Worm (Caenorhabditis elegans) whole organism, mixed stage, embryonic: ENCODE data around the gene Y51H7C.8.

Source experiments
- M03D4.4 ChIP-seq: sonication (generic microtip); optimal IDR thresholded peaks from 2 replicates; lab custom pipeline; 2017; ENCODE audit warnings: mild to moderate bottlenecking, missing genetic modification characterization, missing compliant biosample characterization
- bed-3 ChIP-seq: fragments of 200-800 bp; sonication (Bioruptor generic); optimal IDR thresholded peaks from 3 replicates; lab custom pipeline; 2018; ENCODE audit warnings: mild to moderate bottlenecking, missing genetic modification characterization, moderate library complexity, missing compliant biosample characterization
- ceh-39 ChIP-seq: fragments of 150-350 bp; optimal IDR thresholded peaks from 2 replicates; lab custom pipeline; 2014; ENCODE audit warnings: missing biosample characterization, missing genetic modification characterization
- ceh-43 ChIP-seq: fragments of 200-800 bp; sonication (Bioruptor generic); optimal IDR thresholded peaks from 2 replicates; lab custom pipeline; 2018; ENCODE audit warnings: mild to moderate bottlenecking, missing genetic modification characterization, moderate library complexity, missing compliant biosample characterization
- ceh-83 ChIP-seq: fragments of 200-800 bp; sonication (Bioruptor generic); optimal IDR thresholded peaks from 2 replicates; lab custom pipeline; 2018; ENCODE audit warnings: mild to moderate bottlenecking, missing genetic modification characterization, missing compliant biosample characterization
- ces-1 ChIP-seq: fragments of 150-350 bp; optimal IDR thresholded peaks from 2 replicates; lab custom pipeline; 2014; ENCODE audit warnings: missing biosample characterization, missing genetic modification reagents, missing genetic modification characterization
- cnd-1 ChIP-seq: fragments of 200-800 bp; sonication (Bioruptor generic); optimal IDR thresholded peaks from 2 replicates; lab custom pipeline; 2018; ENCODE audit warnings: mild to moderate bottlenecking, missing genetic modification characterization, missing compliant biosample characterization
- elt-1 ChIP-seq: sonication (generic microtip); optimal IDR thresholded peaks from 2 replicates; lab custom pipeline; 2017; ENCODE audit warnings: missing genetic modification characterization, mild to moderate bottlenecking, missing compliant biosample characterization, antibody characterized with exemption, moderate library complexity, borderline replicate concordance; ENCODE audit not compliant: insufficient read depth
- elt-3 ChIP-seq: fragments of 150-350 bp; optimal IDR thresholded peaks from 2 replicates; lab custom pipeline; 2014; ENCODE audit warnings: missing biosample characterization, missing genetic modification characterization
- flh-1 ChIP-seq: fragments of 200-800 bp; sonication (Bioruptor generic); optimal IDR thresholded peaks from 2 replicates; lab custom pipeline; 2018; ENCODE audit warnings: mild to moderate bottlenecking, missing genetic modification characterization, moderate library complexity, missing compliant biosample characterization
- hlh-1 ChIP-seq: fragments of 150-350 bp; optimal IDR thresholded peaks from 2 replicates; lab custom pipeline; 2014; ENCODE audit warnings: missing biosample characterization, missing genetic modification reagents, missing genetic modification characterization
- lin-13 ChIP-seq: fragments of 150-350 bp; optimal IDR thresholded peaks from 2 replicates; lab custom pipeline; 2014; ENCODE audit warnings: missing biosample characterization, missing genetic modification characterization
- lin-32 ChIP-seq: fragments of 200-800 bp; sonication (Bioruptor generic); optimal IDR thresholded peaks from 2 replicates; lab custom pipeline; 2018; ENCODE audit warnings: mild to moderate bottlenecking, missing genetic modification characterization, missing compliant biosample characterization
- lsy-2 ChIP-seq: fragments of 150-350 bp; optimal IDR thresholded peaks from 2 replicates; lab custom pipeline; 2014; ENCODE audit warnings: missing biosample characterization, missing genetic modification characterization
- mab-5 ChIP-seq: fragments of 150-350 bp; optimal IDR thresholded peaks from 2 replicates; lab custom pipeline; 2014; ENCODE audit warnings: missing biosample characterization, missing genetic modification characterization
- mep-1 ChIP-seq: fragments of 150-350 bp; optimal IDR thresholded peaks from 2 replicates; lab custom pipeline; 2017; ENCODE audit warnings: missing biosample characterization, missing genetic modification reagents, missing genetic modification characterization, inconsistent platforms
- mls-2 ChIP-seq: sonication (generic microtip); optimal IDR thresholded peaks from 2 replicates; lab custom pipeline; 2016; ENCODE audit warnings: mild to moderate bottlenecking, missing genetic modification characterization, moderate library complexity, missing compliant biosample characterization
- nhr-12 ChIP-seq: fragments of 150-350 bp; optimal IDR thresholded peaks from 2 replicates; lab custom pipeline; 2014; ENCODE audit warnings: missing biosample characterization, missing genetic modification characterization
- nhr-2 ChIP-seq: fragments of 150-350 bp; optimal IDR thresholded peaks from 2 replicates; lab custom pipeline; 2014; ENCODE audit warnings: missing biosample characterization, missing genetic modification characterization
- nhr-28 ChIP-seq: fragments of 150-350 bp; optimal IDR thresholded peaks from 2 replicates; lab custom pipeline; 2014; ENCODE audit warnings: missing biosample characterization, missing genetic modification characterization
- nhr-76 ChIP-seq: sonication (generic microtip); optimal IDR thresholded peaks from 2 replicates; lab custom pipeline; 2017; ENCODE audit warnings: missing biosample characterization, missing genetic modification characterization
- pha-4 ChIP-seq: fragments of 150-350 bp; optimal IDR thresholded peaks from 2 replicates; lab custom pipeline; 2018; ENCODE audit warnings: missing biosample characterization, missing genetic modification reagents, missing genetic modification characterization
- sem-2 ChIP-seq: fragments of 200-800 bp; sonication (Bioruptor generic); optimal IDR thresholded peaks from 2 replicates; lab custom pipeline; 2018; ENCODE audit warnings: mild to moderate bottlenecking, missing genetic modification characterization, missing compliant biosample characterization
- snpc-4 ChIP-seq: fragments of 150-350 bp; optimal IDR thresholded peaks from 2 replicates; lab custom pipeline; 2014; ENCODE audit warnings: missing biosample characterization, missing genetic modification characterization
- sptf-1 ChIP-seq: sonication (generic microtip); optimal IDR thresholded peaks from 2 replicates; lab custom pipeline; 2017; ENCODE audit warnings: mild to moderate bottlenecking, missing genetic modification characterization, moderate library complexity, missing compliant biosample characterization
- tbx-8 ChIP-seq: fragments of 200-800 bp; sonication (Bioruptor generic); optimal IDR thresholded peaks from 2 replicates; lab custom pipeline; 2018; ENCODE audit warnings: mild to moderate bottlenecking, missing genetic modification characterization, moderate library complexity, missing compliant biosample characterization
- unc-120 ChIP-seq: sonication (generic microtip); optimal IDR thresholded peaks from 2 replicates; lab custom pipeline; 2017; ENCODE audit warnings: missing genetic modification characterization, missing compliant biosample characterization; ENCODE audit not compliant: poor library complexity, severe bottlenecking
- unc-39 ChIP-seq: fragments of 150-350 bp; optimal IDR thresholded peaks from 2 replicates; lab custom pipeline; 2014; ENCODE audit warnings: missing biosample characterization, missing genetic modification characterization
- unc-62 ChIP-seq: fragments of 150-350 bp; optimal IDR thresholded peaks from 2 replicates; lab custom pipeline; 2014; ENCODE audit warnings: missing biosample characterization, missing genetic modification reagents, missing genetic modification characterization
- zip-8 ChIP-seq: fragments of 150-350 bp; optimal IDR thresholded peaks from 2 replicates; lab custom pipeline; 2014; ENCODE audit warnings: missing biosample characterization, missing genetic modification characterization

The Y51H7C.8 gene

ce11 chrII:1362423-1362822 lies 39.2 kb upstream of the Y51H7C.8 start:
- TF ChIP-seq nhr-12: no peak
- no peak for TF ChIP-seq nhr-2 (tag; lab: Kevin White, UChicago)
- no peak for TF ChIP-seq unc-62 (GFP tag; lab: Kevin White, UChicago)
- TF ChIP-seq lsy-2 (tag; lab: Kevin White, UChicago): no peak
- no peak for TF ChIP-seq sem-2 (GFP tag; lab: Kevin White, UChicago)
- no peak for TF ChIP-seq unc-120 (tag; lab: Kevin White, UChicago)
- TF ChIP-seq ces-1: no peak
- no peak for TF ChIP-seq lin-13 (tag; lab: Kevin White, UChicago)
- no peak for TF ChIP-seq hlh-1 (tag; lab: Kevin White, UChicago)
- no peak for TF ChIP-seq flh-1 (GFP tag; lab: Kevin White, UChicago)
- TF ChIP-seq ceh-83: no peak
- TF ChIP-seq mep-1 (tag; lab: Kevin White, UChicago): no peak
- TF ChIP-seq M03D4.4 (tag; lab: Kevin White, UChicago): no peak
- TF ChIP-seq mab-5 (tag; lab: Kevin White, UChicago): no peak

ce11 chrII:1365985-1366384 lies 35.6 kb upstream of the Y51H7C.8 start:
- TF ChIP-seq flh-1 (GFP tag; lab: Kevin White, UChicago): no peak

- TF ChIP-seq M03D4.4 (tag; lab: Kevin White, UChicago): no peak
- no peak for TF ChIP-seq mep-1 (tag; lab: Kevin White, UChicago)
- no peak for TF ChIP-seq snpc-4 (tag; lab: Kevin White, UChicago)
- no peak for TF ChIP-seq ceh-43 (GFP tag; lab: Kevin White, UChicago)
- TF ChIP-seq tbx-8: no peak
- no peak for TF ChIP-seq elt-3 (tag; lab: Kevin White, UChicago)
- no peak for TF ChIP-seq mls-2 (tag; lab: Kevin White, UChicago)
- no peak for TF ChIP-seq bed-3
- no peak for TF ChIP-seq hlh-1 (tag; lab: Kevin White, UChicago)
- no peak for TF ChIP-seq cnd-1 (tag; lab: Kevin White, UChicago)
- no peak for TF ChIP-seq lin-13 (tag; lab: Kevin White, UChicago)
- no peak for TF ChIP-seq sem-2 (GFP tag; lab: Kevin White, UChicago)
- TF ChIP-seq zip-8 (tag; lab: Kevin White, UChicago): no peak
- no peak for TF ChIP-seq pha-4 (tag; lab: Kevin White, UChicago)
- TF ChIP-seq ces-1: no peak
These were observed 32.8 kb upstream of the Y51H7C.8 start for ce11 chrII:1368756-1369155.

ce11 chrII:1369322-1369721 lies 32.3 kb upstream of the Y51H7C.8 start:
- TF ChIP-seq lin-32 (no peak), lsy-2 (tag; lab: Kevin White, UChicago) (no peak), sptf-1 (tag; lab: Kevin White, UChicago) (no peak), lin-13 (tag; lab: Kevin White, UChicago) (no peak), tbx-8 (no peak), unc-62 (GFP tag; lab: Kevin White, UChicago) (no peak), unc-120 (tag; lab: Kevin White, UChicago) (no peak), elt-1 (tag; lab: Kevin White, UChicago) (no peak), ceh-43 (GFP tag; lab: Kevin White, UChicago) (no peak), mab-5 (tag; lab: Kevin White, UChicago) (no peak), ceh-39 (no peak), nhr-76 (tag; lab: Kevin White, UChicago) (no peak), bed-3 (no peak), cnd-1 (tag; lab: Kevin White, UChicago) (no peak)

- no peak for TF ChIP-seq lsy-2 (tag; lab: Kevin White, UChicago)
- TF ChIP-seq elt-3 (tag; lab: Kevin White, UChicago): no peak
- TF ChIP-seq nhr-2 (tag; lab: Kevin White, UChicago): no peak
- no peak for TF ChIP-seq lin-13 (tag; lab: Kevin White, UChicago)
- TF ChIP-seq unc-39 (tag; lab: Kevin White, UChicago): no peak
- no peak for TF ChIP-seq tbx-8
- TF ChIP-seq pha-4 (tag; lab: Kevin White, UChicago): no peak
- TF ChIP-seq unc-120 (tag; lab: Kevin White, UChicago): no peak
- no peak for TF ChIP-seq nhr-12
- TF ChIP-seq nhr-28 (tag; lab: Kevin White, UChicago): no peak
- no peak for TF ChIP-seq bed-3
- no peak for TF ChIP-seq mab-5 (tag; lab: Kevin White, UChicago)
- TF ChIP-seq ceh-39: no peak
These were observed 30.0 kb upstream of the Y51H7C.8 start for ce11 chrII:1371533-1371932.
